Worm (Caenorhabditis elegans) whole organism, L4 larva: ENCODE data around the gene let-716.

Experiments used
- F10B5.3 ChIP-seq: sonication (generic microtip); optimal IDR thresholded peaks from 2 replicates; lab custom pipeline; 2016; ENCODE audit warnings: mild to moderate bottlenecking, missing genetic modification characterization, missing compliant biosample characterization
- F44E2.7 ChIP-seq: fragments of 200-800 bp; sonication (Bioruptor generic); IDR thresholded peaks from 2 replicates; pipeline ENCODE4 v2.1.2; 2022; ENCODE audit warnings: missing genetic modification characterization, missing compliant biosample characterization
- T20F7.1 ChIP-seq: fragments of 200-800 bp; sonication (Bioruptor generic); optimal IDR thresholded peaks from 2 replicates; lab custom pipeline; 2018; ENCODE audit warnings: mild to moderate bottlenecking, missing genetic modification characterization, missing compliant biosample characterization
- ZK337.2 ChIP-seq: fragments of 200-800 bp; sonication (Bioruptor generic); IDR thresholded peaks from 2 replicates; pipeline ENCODE4 v1.3.6; 2022; ENCODE audit warnings: missing genetic modification reagents, missing genetic modification characterization, missing compliant biosample characterization
- ZK546.5 ChIP-seq, 2 experiments: sonication (generic microtip); optimal IDR thresholded peaks; 2 replicates each; lab custom pipeline; 2017; ENCODE audit warnings: missing biosample characterization in 2 of 2, missing genetic modification characterization in 2 of 2
- aha-1 ChIP-seq: fragments of 150-350 bp; peaks from one replicate; lab custom pipeline; 2014; ENCODE audit warnings: missing biosample characterization, missing genetic modification characterization
- arid-1 ChIP-seq: fragments of 200-800 bp; sonication (Bioruptor generic); conservative IDR thresholded peaks from 2 replicates; pipeline ENCODE4 v1.3.6; 2022; ENCODE audit warnings: missing genetic modification reagents, missing genetic modification characterization, missing compliant biosample characterization
- ceh-20 ChIP-seq: fragments of 200-800 bp; sonication (Bioruptor generic); IDR thresholded peaks from 2 replicates; pipeline ENCODE4 v1.3.6; 2022; ENCODE audit warnings: missing genetic modification reagents, missing genetic modification characterization, missing compliant biosample characterization
- ceh-62 ChIP-seq: sonication (generic microtip); optimal IDR thresholded peaks from 2 replicates; lab custom pipeline; 2017; ENCODE audit warnings: missing biosample characterization, missing genetic modification characterization
- cey-2 ChIP-seq: sonication (generic microtip); optimal IDR thresholded peaks from 3 replicates; lab custom pipeline; 2017; ENCODE audit warnings: missing genetic modification characterization, mild to moderate bottlenecking, missing compliant biosample characterization, antibody characterized with exemption, borderline replicate concordance; ENCODE audit not compliant: insufficient read depth
- daf-16 ChIP-seq, 3 experiments: sonication (generic microtip); optimal IDR thresholded peaks; 2 replicates each; lab custom pipeline; 2016 to 2017; ENCODE audit warnings: missing genetic modification characterization in 3 of 3, missing genetic modification reagents in 3 of 3, mild to moderate bottlenecking in 2 of 3, missing compliant biosample characterization in 2 of 3, missing biosample characterization in 1 of 3, moderate library complexity in 1 of 3
- dmd-6 ChIP-seq: fragments of 200-800 bp; sonication (Bioruptor generic); IDR thresholded peaks from 2 replicates; pipeline ENCODE4 v1.3.6; 2022; ENCODE audit warnings: missing genetic modification reagents, missing genetic modification characterization, missing compliant biosample characterization
- dmd-9 ChIP-seq: fragments of 200-800 bp; sonication (Bioruptor generic); IDR thresholded peaks from 2 replicates; pipeline ENCODE4 v1.3.6; 2022; ENCODE audit warnings: missing genetic modification reagents, missing genetic modification characterization, missing compliant biosample characterization
- dpl-1 ChIP-seq: fragments of 150-350 bp; optimal IDR thresholded peaks from 2 replicates; lab custom pipeline; 2014; ENCODE audit warnings: missing biosample characterization, missing genetic modification reagents, missing genetic modification characterization
- dve-1 ChIP-seq: sonication (generic microtip); optimal IDR thresholded peaks from 2 replicates; lab custom pipeline; 2017; ENCODE audit warnings: antibody characterized with exemption, mild to moderate bottlenecking, missing genetic modification characterization, missing compliant biosample characterization; ENCODE audit not compliant: insufficient read depth
- egl-27 ChIP-seq: sonication (generic microtip); optimal IDR thresholded peaks from 3 replicates; lab custom pipeline; 2017; ENCODE audit warnings: missing biosample characterization, missing genetic modification reagents, missing genetic modification characterization
- hlh-11 ChIP-seq: fragments of 200-800 bp; sonication (Bioruptor generic); optimal IDR thresholded peaks from 2 replicates; lab custom pipeline; 2018; ENCODE audit warnings: mild to moderate bottlenecking, missing genetic modification characterization, missing compliant biosample characterization
- hlh-30 ChIP-seq: sonication (generic microtip); optimal IDR thresholded peaks from 2 replicates; lab custom pipeline; 2017; ENCODE audit warnings: antibody characterized with exemption, mild to moderate bottlenecking, missing genetic modification characterization, missing compliant biosample characterization; ENCODE audit not compliant: insufficient read depth
- hmg-1.1 ChIP-seq: fragments of 200-800 bp; sonication (Bioruptor generic); IDR thresholded peaks from 2 replicates; pipeline ENCODE4 v1.3.6; 2022; ENCODE audit warnings: missing genetic modification reagents, missing genetic modification characterization, missing compliant biosample characterization
- lin-1 ChIP-seq: fragments of 200-800 bp; sonication (Bioruptor generic); IDR thresholded peaks from 2 replicates; pipeline ENCODE4 v1.3.6; 2022; ENCODE audit warnings: missing genetic modification reagents, missing genetic modification characterization, missing compliant biosample characterization
- lin-13 ChIP-seq: fragments of 150-350 bp; optimal IDR thresholded peaks from 2 replicates; lab custom pipeline; 2014; ENCODE audit warnings: missing biosample characterization, missing genetic modification reagents, missing genetic modification characterization
- lsy-2 ChIP-seq, 2 experiments: fragments of 150-350 bp in 1 of 2; sonication (generic microtip) in 1 of 2; optimal IDR thresholded peaks; 2 replicates each; lab custom pipeline; 2014 to 2017; ENCODE audit warnings: missing biosample characterization in 2 of 2, missing genetic modification characterization in 2 of 2
- mdl-1 ChIP-seq, 2 experiments: fragments of 150-350 bp in 1 of 2; sonication (generic microtip) in 1 of 2; optimal IDR thresholded peaks; 2 replicates each; lab custom pipeline; 2014 to 2017; ENCODE audit warnings: missing biosample characterization in 2 of 2, missing genetic modification characterization in 2 of 2
- mep-1 ChIP-seq: fragments of 150-350 bp; sonication (generic microtip); optimal IDR thresholded peaks from 3 replicates; lab custom pipeline; 2014; ENCODE audit warnings: missing biosample characterization, missing genetic modification characterization
- mes-2 ChIP-seq: sonication (generic microtip); optimal IDR thresholded peaks from 2 replicates; lab custom pipeline; 2016; ENCODE audit warnings: missing genotype, mild to moderate bottlenecking, missing genetic modification characterization, missing compliant biosample characterization; ENCODE audit not compliant: poor library complexity, severe bottlenecking
- mxl-3 ChIP-seq: fragments of 200-800 bp; sonication (Bioruptor generic); optimal IDR thresholded peaks from 2 replicates; lab custom pipeline; 2018; ENCODE audit warnings: mild to moderate bottlenecking, missing genetic modification characterization, missing compliant biosample characterization
- nhr-102 ChIP-seq: sonication (generic microtip); optimal IDR thresholded peaks from 2 replicates; lab custom pipeline; 2016; ENCODE audit warnings: mild to moderate bottlenecking, missing genetic modification characterization, moderate library complexity, missing compliant biosample characterization
- nhr-111 ChIP-seq: fragments of 200-800 bp; sonication (Bioruptor generic); optimal IDR thresholded peaks from 2 replicates; lab custom pipeline; 2018; ENCODE audit warnings: mild to moderate bottlenecking, missing genetic modification characterization, missing compliant biosample characterization
- nhr-28 ChIP-seq: fragments of 150-350 bp; optimal IDR thresholded peaks from 2 replicates; lab custom pipeline; 2014; ENCODE audit warnings: missing biosample characterization, missing genetic modification characterization
- nhr-42 ChIP-seq: fragments of 200-800 bp; sonication (Bioruptor generic); IDR thresholded peaks from 2 replicates; pipeline ENCODE4 v1.3.6; 2022; ENCODE audit warnings: missing genetic modification characterization, missing compliant biosample characterization
- nhr-48 ChIP-seq: sonication (generic microtip); optimal IDR thresholded peaks from 2 replicates; lab custom pipeline; 2016; ENCODE audit warnings: mild to moderate bottlenecking, missing genetic modification characterization, missing compliant biosample characterization
- nhr-6 ChIP-seq: fragments of 150-350 bp; optimal IDR thresholded peaks from 2 replicates; lab custom pipeline; 2014; ENCODE audit warnings: missing biosample characterization, missing genetic modification characterization
- nhr-77 ChIP-seq: fragments of 150-350 bp; optimal IDR thresholded peaks from 2 replicates; lab custom pipeline; 2014; ENCODE audit warnings: missing biosample characterization, missing genetic modification characterization
- php-3 ChIP-seq: fragments of 200-800 bp; sonication (Bioruptor generic); IDR thresholded peaks from 2 replicates; pipeline ENCODE4 v1.3.6; 2022; ENCODE audit warnings: missing genetic modification reagents, missing genetic modification characterization, missing compliant biosample characterization
- pqm-1 ChIP-seq: sonication (generic microtip); optimal IDR thresholded peaks from 2 replicates; lab custom pipeline; 2017; ENCODE audit warnings: missing biosample characterization, missing genetic modification characterization
- snpc-1.2 ChIP-seq: fragments of 200-800 bp; sonication (Bioruptor generic); IDR thresholded peaks from 2 replicates; pipeline ENCODE4 v1.3.6; 2022; ENCODE audit warnings: missing genetic modification reagents, missing genetic modification characterization, missing compliant biosample characterization
- spr-1 ChIP-seq: sonication (generic microtip); optimal IDR thresholded peaks from 2 replicates; lab custom pipeline; 2016; ENCODE audit warnings: mild to moderate bottlenecking, missing genetic modification characterization, missing compliant biosample characterization
- unc-39 ChIP-seq: sonication (generic microtip); optimal IDR thresholded peaks from 2 replicates; lab custom pipeline; 2017; ENCODE audit warnings: missing biosample characterization, missing genetic modification characterization
- unc-62 ChIP-seq, 3 experiments: fragments of 150-350 bp in 1 of 3; sonication (generic microtip); optimal IDR thresholded peaks in 2 of 3; peaks in 1 of 3; 1 replicate in 1 of 3; 2 replicates in 2 of 3; lab custom pipeline; 2014 to 2017; ENCODE audit warnings: missing biosample characterization in 3 of 3, missing genetic modification characterization in 3 of 3, missing genetic modification reagents in 3 of 3, missing genotype in 1 of 3
- zag-1 ChIP-seq: fragments of 150-350 bp; optimal IDR thresholded peaks from 2 replicates; lab custom pipeline; 2014; ENCODE audit warnings: missing biosample characterization, missing genetic modification characterization
- zip-2 ChIP-seq: fragments of 150-350 bp; optimal IDR thresholded peaks from 2 replicates; lab custom pipeline; 2014; ENCODE audit warnings: missing biosample characterization, missing genetic modification characterization
- ztf-7 ChIP-seq: fragments of 150-350 bp; optimal IDR thresholded peaks from 2 replicates; lab custom pipeline; 2014; ENCODE audit warnings: missing biosample characterization, missing genetic modification characterization

Gene let-716

ce11 chrIII:6360114-6360513 is 23.2 kb upstream of the let-716 start (continued):
- TF ChIP-seq ceh-62 (no peak), egl-27 (tag; lab: Kevin White, UChicago) (no peak), cey-2 (no peak), hlh-11 (tag; lab: Kevin White, UChicago) (peak; percentile 72), unc-62 (GFP tag; optimal IDR thresholded peaks at IDR 0.05 in 1 of 2; lab: Kevin White, UChicago) (peak in 1 of 2 experiments; percentile 96), unc-62 (tag; optimal IDR thresholded peaks at IDR 0.05; lab: Kevin White, UChicago) (no peak), aha-1 (peak; percentile 96), dmd-9 (GFP tag; lab: Robert Waterston, UW) (no peak), mdl-1 (tag; optimal IDR thresholded peaks at IDR 0.05; lab: Kevin White, UChicago) (peak in 1 of 2 experiments; percentile 12), ceh-20 (GFP tag; lab: Robert Waterston, UW) (no peak)

- TF ChIP-seq snpc-1.2 (GFP tag; lab: Robert Waterston, UW) (no peak), mes-2 (tag; lab: Kevin White, UChicago) (peak; percentile 19), hmg-1.1 (GFP tag; lab: Robert Waterston, UW) (0 out of 2 replicates have a peak, but pooled peaks have one; percentile 7), dmd-6 (GFP tag; lab: Robert Waterston, UW) (peak; percentile 71), ZK337.2 (GFP tag; lab: Robert Waterston, UW) (no peak), F10B5.3 (tag; lab: Kevin White, UChicago) (no peak), hlh-30 (tag; lab: Kevin White, UChicago) (peak; percentile 78), zag-1 (tag; lab: Kevin White, UChicago) (no peak), nhr-28 (tag; lab: Kevin White, UChicago) (peak; percentile 90), nhr-77 (tag; lab: Kevin White, UChicago) (peak; percentile 24), mdl-1 (tag; optimal IDR thresholded peaks at IDR 0.05; lab: Kevin White, UChicago) (peak in 1 of 2 experiments; percentile 50), mxl-3 (peak; percentile 67), dpl-1 (GFP tag; lab: Kevin White, UChicago) (peak; percentile 7), aha-1 (peak; percentile 95), lsy-2 (tag; optimal IDR thresholded peaks at IDR 0.05; lab: Kevin White, UChicago) (peak in 1 of 2 experiments; percentile 24), hlh-11 (tag; lab: Kevin White, UChicago) (peak; percentile 14)
Observed at ce11 chrIII:6360825-6361224, 22.5 kb upstream of the let-716 start.

- peak; percentile 46 for TF ChIP-seq T20F7.1 (GFP tag; lab: Kevin White, UChicago)
- TF ChIP-seq snpc-1.2 (GFP tag; lab: Robert Waterston, UW) = no peak
- peak; percentile 88 for TF ChIP-seq dve-1 (tag; lab: Kevin White, UChicago)
- TF ChIP-seq nhr-77 (tag; lab: Kevin White, UChicago) = peak; percentile 41
- TF ChIP-seq nhr-28 (tag; lab: Kevin White, UChicago) = peak; percentile 84
- peak in 1 of 2 experiments; percentile 66 for TF ChIP-seq mdl-1 (tag; optimal IDR thresholded peaks at IDR 0.05; lab: Kevin White, UChicago)
- peak; percentile 32 for TF ChIP-seq mep-1 (tag; lab: Kevin White, UChicago)
- TF ChIP-seq ZK546.5 (tag; optimal IDR thresholded peaks at IDR 0.05; lab: Kevin White, UChicago) = no peak
- TF ChIP-seq php-3 = peak; percentile 61; the same call in 1 of the 2 replicates
- TF ChIP-seq dmd-6 (GFP tag; lab: Robert Waterston, UW) = peak; percentile 93
- TF ChIP-seq spr-1 (tag; lab: Kevin White, UChicago) = no peak
- TF ChIP-seq daf-16 (GFP tag; optimal IDR thresholded peaks at IDR 0.05; lab: Kevin White, UChicago) = peak in 1 of 2 experiments; percentile 15
- TF ChIP-seq daf-16 (tag; optimal IDR thresholded peaks at IDR 0.05; lab: Kevin White, UChicago) = peak; percentile 80
- TF ChIP-seq lin-1 (GFP tag; lab: Robert Waterston, UW) = peak; percentile 55; the same call in 1 of the 2 replicates
- TF ChIP-seq hlh-11 (tag; lab: Kevin White, UChicago) = peak; percentile 89
- no peak for TF ChIP-seq nhr-42
- peak; percentile 52 for TF ChIP-seq nhr-6
- peak; percentile 25 to 34 for TF ChIP-seq lsy-2 (tag; optimal IDR thresholded peaks at IDR 0.05; lab: Kevin White, UChicago)
- TF ChIP-seq F44E2.7 (GFP tag; lab: Robert Waterston, UW) = no peak
- TF ChIP-seq zip-2 (tag; lab: Kevin White, UChicago) = peak; percentile 25
- TF ChIP-seq nhr-48 (tag; lab: Kevin White, UChicago) = peak; percentile 50
- peak; percentile 4 for TF ChIP-seq ztf-7 (tag; lab: Kevin White, UChicago)
- TF ChIP-seq mes-2 (tag; lab: Kevin White, UChicago) = peak; percentile 2
- peak; percentile 7 for TF ChIP-seq lin-13
- TF ChIP-seq aha-1 = peak; percentile 7
- peak; percentile 35 for TF ChIP-seq hlh-30 (tag; lab: Kevin White, UChicago)
- TF ChIP-seq unc-39 = no peak
- TF ChIP-seq arid-1 (GFP tag; lab: Robert Waterston, UW) = no peak
- peak; percentile 95 for TF ChIP-seq pqm-1 (tag; lab: Kevin White, UChicago)
- TF ChIP-seq nhr-111 (GFP tag; lab: Kevin White, UChicago) = no peak
- TF ChIP-seq nhr-102 = no peak
Observed at ce11 chrIII:6361560-6361959, 21.8 kb upstream of the let-716 start.
